Worm (Caenorhabditis elegans): ENCODE results near the gene Y39A1A.24.
A peak's percentile ranks its signal among the peaks of the same experiment; 100 is the strongest.

ce11 chrIII:10632590-10633402 is 20.4 kb downstream of the Y39A1A.24 start, which contains the start of gene Y39A1A.10:
- TF ChIP-seq jun-1 (tag; optimal IDR thresholded peaks at IDR 0.05), result peak; percentile 26
- TF ChIP-seq lin-13 (GFP tag; optimal IDR thresholded peaks at IDR 0.05), result no peak
- no peak for TF ChIP-seq dpl-1 (GFP tag; optimal IDR thresholded peaks at IDR 0.05)
- no peak for TF ChIP-seq C34B4.2 (tag; optimal IDR thresholded peaks at IDR 0.05)
- TF ChIP-seq efl-1 (optimal IDR thresholded peaks at IDR 0.05), result no peak
- peak in 1 of 2 experiments; percentile 57 for TF ChIP-seq efl-1 (GFP tag; optimal IDR thresholded peaks at IDR 0.05 in 1 of 2)
- TF ChIP-seq snpc-4 (tag; optimal IDR thresholded peaks at IDR 0.05), result no peak
- TF ChIP-seq skn-1 (tag; optimal IDR thresholded peaks at IDR 0.05), result no peak
- no peak for TF ChIP-seq fos-1 (tag; optimal IDR thresholded peaks at IDR 0.05)
- TF ChIP-seq ceh-63 (GFP tag; optimal IDR thresholded peaks at IDR 0.05), result no peak
- TF ChIP-seq elt-3 (tag; optimal IDR thresholded peaks at IDR 0.05), result peak in 1 of 6 experiments; percentile 0
- TF ChIP-seq fkh-10 (GFP tag; optimal IDR thresholded peaks at IDR 0.05), result no peak
- no peak for TF ChIP-seq unc-62 (GFP tag; optimal IDR thresholded peaks at IDR 0.05)
- TF ChIP-seq nhr-47 (tag; optimal IDR thresholded peaks at IDR 0.05), result no peak
- TF ChIP-seq unc-30 (tag; optimal IDR thresholded peaks at IDR 0.05), result no peak
